Fruit fly (Drosophila melanogaster) whole organism, embryonic: ENCODE results near the gene CG7945.

Source experiments
- ATbp ChIP-seq: fragments of 200-800 bp; sonication (Bioruptor generic); optimal IDR thresholded peaks from 2 replicates; lab custom pipeline; 2017; ENCODE audit warnings: missing biosample characterization, mild to moderate bottlenecking, missing genetic modification characterization, missing genetic modification reagents
- Antp ChIP-seq: fragments of 200-800 bp; sonication (Bioruptor generic); optimal IDR thresholded peaks from 3 replicates; lab custom pipeline; 2016; ENCODE audit warnings: missing biosample characterization, missing genetic modification characterization
- CG13287 ChIP-seq: fragments of 200-800 bp; sonication (Bioruptor generic); IDR thresholded peaks from 2 replicates; pipeline ENCODE4 v1.3.6; 2022; ENCODE audit warnings: missing biosample characterization, missing genetic modification characterization; ENCODE audit not compliant: partially characterized antibody
- CG13424 ChIP-seq: fragments of 200-800 bp; sonication (Bioruptor generic); optimal IDR thresholded peaks from 2 replicates; lab custom pipeline; 2019; ENCODE audit warnings: missing biosample characterization, mild to moderate bottlenecking, missing genetic modification characterization, moderate library complexity
- CG14860 ChIP-seq: fragments of 200-800 bp; sonication (Bioruptor generic); IDR thresholded peaks from 3 replicates; pipeline ENCODE4 v1.3.6; 2022; ENCODE audit warnings: missing biosample characterization, missing genetic modification characterization; ENCODE audit not compliant: partially characterized antibody
- CG15601 ChIP-seq: fragments of 200-800 bp; sonication (Bioruptor generic); optimal IDR thresholded peaks from 3 replicates; lab custom pipeline; 2019; ENCODE audit warnings: missing biosample characterization, mild to moderate bottlenecking, missing genetic modification characterization, moderate library complexity
- CG2129 ChIP-seq: fragments of 200-800 bp; sonication (Bioruptor generic); IDR thresholded peaks from 2 replicates; pipeline ENCODE4 v1.3.6; 2022; ENCODE audit warnings: missing biosample characterization, missing genetic modification characterization; ENCODE audit not compliant: partially characterized antibody
- CG2678 ChIP-seq: fragments of 200-800 bp; sonication (Bioruptor generic); optimal IDR thresholded peaks from 3 replicates; lab custom pipeline; 2019; ENCODE audit warnings: missing biosample characterization, mild to moderate bottlenecking, missing genetic modification characterization, moderate library complexity
- CG3281 ChIP-seq: fragments of 200-800 bp; sonication (Bioruptor generic); optimal IDR thresholded peaks from 3 replicates; lab custom pipeline; 2017; ENCODE audit warnings: missing biosample characterization, mild to moderate bottlenecking, missing genetic modification characterization
- CG42726 ChIP-seq: fragments of 200-800 bp; sonication (Bioruptor generic); IDR thresholded peaks from 2 replicates; pipeline ENCODE4 v1.3.6; 2022; ENCODE audit warnings: missing biosample characterization, missing genetic modification characterization; ENCODE audit not compliant: partially characterized antibody
- CG4360 ChIP-seq: fragments of 200-800 bp; sonication (Bioruptor generic); IDR thresholded peaks from 2 replicates; pipeline ENCODE4 v1.3.6; 2022; ENCODE audit warnings: missing biosample characterization, missing genetic modification characterization
- CG4424 ChIP-seq: fragments of 200-800 bp; sonication (Bioruptor generic); optimal IDR thresholded peaks from 3 replicates; lab custom pipeline; 2016; ENCODE audit warnings: missing biosample characterization, missing genetic modification characterization
- CG4820 ChIP-seq: fragments of 200-800 bp; sonication (Bioruptor generic); optimal IDR thresholded peaks from 3 replicates; lab custom pipeline; 2016; ENCODE audit warnings: missing biosample characterization, missing genetic modification characterization
- CG5953 ChIP-seq: fragments of 200-800 bp; sonication (Bioruptor generic); IDR thresholded peaks from 2 replicates; pipeline ENCODE4 v1.3.6; 2022; ENCODE audit warnings: missing biosample characterization, missing genetic modification characterization
- CG6813 ChIP-seq: fragments of 200-800 bp; sonication (Bioruptor generic); optimal IDR thresholded peaks from 2 replicates; lab custom pipeline; 2017; ENCODE audit warnings: missing biosample characterization, missing genetic modification characterization, mild to moderate bottlenecking, moderate library complexity, missing genetic modification reagents
- CG9609 ChIP-seq: fragments of 200-800 bp; sonication (Bioruptor generic); optimal IDR thresholded peaks from 3 replicates; lab custom pipeline; 2016; ENCODE audit warnings: missing biosample characterization, missing genetic modification characterization
- CG9932 ChIP-seq: fragments of 200-800 bp; sonication (Bioruptor generic); IDR thresholded peaks from 2 replicates; pipeline ENCODE4 v1.3.6; 2022; ENCODE audit warnings: missing biosample characterization, missing genetic modification characterization
- CTCF ChIP-seq: fragments of 200-800 bp; sonication (Bioruptor generic); optimal IDR thresholded peaks from 2 replicates; lab custom pipeline; 2017; ENCODE audit warnings: missing biosample characterization, mild to moderate bottlenecking, missing genetic modification characterization, moderate library complexity
- Drgx ChIP-seq: fragments of 200-800 bp; sonication (Bioruptor generic); IDR thresholded peaks from 2 replicates; pipeline ENCODE4 v1.3.6; 2022; ENCODE audit warnings: missing biosample characterization, missing genetic modification characterization
- E2f1 ChIP-seq: fragments of 200-800 bp; sonication (Bioruptor generic); IDR thresholded peaks from 2 replicates; pipeline ENCODE4 v1.3.6; 2022; ENCODE audit warnings: missing biosample characterization, missing genetic modification characterization
- Ets65A ChIP-seq: fragments of 200-800 bp; sonication (Bioruptor generic); peaks from one replicate; lab custom pipeline; 2016; ENCODE audit warnings: missing biosample characterization, missing genetic modification characterization
- Hr51 ChIP-seq, 2 experiments: fragments of 200-800 bp; sonication (Bioruptor generic); optimal IDR thresholded peaks; 2 replicates in 1 of 2; 3 replicates in 1 of 2; lab custom pipeline; 2016 to 2018; ENCODE audit warnings: missing biosample characterization in 2 of 2, missing genetic modification characterization in 2 of 2, mild to moderate bottlenecking in 1 of 2, moderate library complexity in 1 of 2
- Hr78 ChIP-seq, 2 experiments: fragments of 200-800 bp in 1 of 2; fragments of >200 bp in 1 of 2; sonication (Bioruptor generic) in 1 of 2; optimal IDR thresholded peaks; 2 replicates each; lab custom pipeline; 2017 to 2019; ENCODE audit warnings: missing biosample characterization in 2 of 2, missing genetic modification characterization in 2 of 2, mild to moderate bottlenecking in 1 of 2, moderate library complexity in 1 of 2
- Mad ChIP-seq: fragments of 200-800 bp; sonication (Bioruptor generic); optimal IDR thresholded peaks from 2 replicates; lab custom pipeline; 2016; ENCODE audit warnings: missing biosample characterization, missing genetic modification characterization
- Meics ChIP-seq: fragments of 200-800 bp; sonication (Bioruptor generic); optimal IDR thresholded peaks from 2 replicates; lab custom pipeline; 2017; ENCODE audit warnings: missing biosample characterization, mild to moderate bottlenecking, missing genetic modification characterization
- Mes4 ChIP-seq: fragments of 200-800 bp; sonication (Bioruptor generic); optimal IDR thresholded peaks from 2 replicates; lab custom pipeline; 2016; ENCODE audit warnings: missing biosample characterization, missing genetic modification characterization
- NfI ChIP-seq: fragments of 200-800 bp; sonication (Bioruptor generic); optimal IDR thresholded peaks from 3 replicates; lab custom pipeline; 2018; ENCODE audit warnings: missing biosample characterization, mild to moderate bottlenecking, missing genetic modification characterization, moderate library complexity
- Pdp1 ChIP-seq, 2 experiments: fragments of 200-800 bp; sonication (Bioruptor generic); optimal IDR thresholded peaks; 3 replicates each; lab custom pipeline; 2016; ENCODE audit warnings: missing biosample characterization in 2 of 2, missing genetic modification characterization in 2 of 2, mild to moderate bottlenecking in 1 of 2, moderate library complexity in 1 of 2
- Poxn ChIP-seq: fragments of 200-800 bp; sonication (Bioruptor generic); IDR thresholded peaks from 2 replicates; pipeline ENCODE4 v1.3.6; 2022; ENCODE audit warnings: missing biosample characterization, missing genetic modification characterization
- Sox102F ChIP-seq: fragments of 200-800 bp; sonication (Bioruptor generic); optimal IDR thresholded peaks from 2 replicates; lab custom pipeline; 2018; ENCODE audit warnings: missing biosample characterization, mild to moderate bottlenecking, missing genetic modification characterization, moderate library complexity
- Xrp1 ChIP-seq: fragments of 200-800 bp; sonication (Bioruptor generic); IDR thresholded peaks from 2 replicates; pipeline ENCODE4 v1.3.6; 2022; ENCODE audit warnings: missing biosample characterization, missing genetic modification characterization
- ato ChIP-seq: fragments of 200-800 bp; sonication (Bioruptor generic); IDR thresholded peaks from 2 replicates; pipeline ENCODE4 v1.3.6; 2022; ENCODE audit warnings: missing biosample characterization, missing genetic modification characterization; ENCODE audit not compliant: partially characterized antibody
- bcd ChIP-seq: fragments of 200-800 bp; sonication (Bioruptor generic); optimal IDR thresholded peaks from 2 replicates; lab custom pipeline; 2017; ENCODE audit warnings: missing biosample characterization, mild to moderate bottlenecking, missing genetic modification characterization
- bigmax ChIP-seq: fragments of 200-800 bp; sonication (Bioruptor generic); optimal IDR thresholded peaks from 2 replicates; lab custom pipeline; 2018; ENCODE audit warnings: missing biosample characterization, mild to moderate bottlenecking, missing genetic modification characterization
- btn ChIP-seq: fragments of 200-800 bp; sonication (Bioruptor generic); optimal IDR thresholded peaks from 2 replicates; lab custom pipeline; 2016; ENCODE audit warnings: missing biosample characterization, missing genetic modification characterization
- klu ChIP-seq: fragments of 200-800 bp; sonication (Bioruptor generic); IDR thresholded peaks from 2 replicates; pipeline ENCODE4 v1.3.6; 2022; ENCODE audit warnings: missing biosample characterization, missing genetic modification characterization
- lab ChIP-seq: fragments of 200-800 bp; sonication (Bioruptor generic); optimal IDR thresholded peaks from 3 replicates; lab custom pipeline; 2017; ENCODE audit warnings: missing biosample characterization, missing genetic modification characterization, mild to moderate bottlenecking, moderate library complexity, missing genetic modification reagents
- odd ChIP-seq: fragments of 200-800 bp; sonication (Bioruptor generic); optimal IDR thresholded peaks from 2 replicates; lab custom pipeline; 2017; ENCODE audit warnings: missing biosample characterization, mild to moderate bottlenecking, missing genetic modification characterization
- sd ChIP-seq: fragments of 200-800 bp; sonication (Bioruptor generic); optimal IDR thresholded peaks from 3 replicates; lab custom pipeline; 2018; ENCODE audit warnings: missing biosample characterization, mild to moderate bottlenecking, missing genetic modification characterization, moderate library complexity
- sens ChIP-seq: fragments of 200-800 bp; sonication (Bioruptor generic); peaks from one replicate; lab custom pipeline; 2016; ENCODE audit warnings: missing biosample characterization, missing genetic modification characterization
- sisA ChIP-seq: fragments of 200-800 bp; sonication (Bioruptor generic); IDR thresholded peaks from 2 replicates; pipeline ENCODE4 v1.3.6; 2022; ENCODE audit warnings: missing biosample characterization, missing genetic modification characterization
- slp2 ChIP-seq: fragments of 200-800 bp; sonication (Bioruptor generic); optimal IDR thresholded peaks from 2 replicates; lab custom pipeline; 2016; ENCODE audit warnings: missing biosample characterization, missing genetic modification characterization
- sqz ChIP-seq: fragments of 200-800 bp; sonication (Bioruptor generic); optimal IDR thresholded peaks from 3 replicates; lab custom pipeline; 2018; ENCODE audit warnings: missing biosample characterization, mild to moderate bottlenecking, missing genetic modification characterization
- toy ChIP-seq: fragments of 200-800 bp; sonication (Bioruptor generic); IDR thresholded peaks from 2 replicates; pipeline ENCODE4 v1.3.6; 2022; ENCODE audit warnings: missing biosample characterization, missing genetic modification characterization
- unpg ChIP-seq: fragments of 200-800 bp; sonication (Bioruptor generic); optimal IDR thresholded peaks from 3 replicates; lab custom pipeline; 2018; ENCODE audit warnings: missing biosample characterization, mild to moderate bottlenecking, missing genetic modification characterization, moderate library complexity
- vfl ChIP-seq: fragments of 200-800 bp; sonication (Bioruptor generic); optimal IDR thresholded peaks from 2 replicates; lab custom pipeline; 2016; ENCODE audit warnings: missing biosample characterization, missing genetic modification characterization

Gene CG7945

DNA sequence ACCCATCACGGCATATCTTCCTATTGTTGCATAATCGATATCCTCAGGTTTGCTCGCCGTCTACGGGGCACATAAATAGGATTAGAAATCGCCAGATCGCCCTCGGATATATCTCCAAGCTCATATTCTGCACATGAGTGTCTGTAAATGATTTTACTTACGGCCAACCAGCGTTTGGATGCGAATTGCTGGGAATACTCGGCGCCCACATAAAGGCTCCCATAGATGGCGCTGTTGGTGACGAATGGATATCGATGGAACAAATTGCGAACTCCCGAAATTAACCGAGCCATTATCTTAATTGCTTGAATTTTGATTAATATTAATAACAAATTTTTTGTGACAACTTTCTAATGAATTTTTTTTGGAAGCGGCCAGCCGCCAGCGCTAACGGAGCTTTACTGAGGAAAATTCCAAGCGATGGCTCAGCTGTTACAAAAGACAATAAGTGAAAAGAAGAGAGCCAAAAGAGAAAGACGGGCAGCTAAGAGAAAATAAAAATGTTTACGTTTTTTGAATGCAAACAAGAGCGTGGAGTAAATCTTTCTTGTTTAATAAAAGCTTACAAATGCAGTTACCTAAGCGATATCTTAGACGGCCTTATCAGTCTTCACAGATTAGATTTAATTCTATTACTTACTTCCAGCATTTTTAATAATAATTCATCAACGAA lies 29.2 kb downstream of the CG7945 start (continued):
- TF ChIP-seq sqz (GFP tag; lab: Kevin White, UChicago) (peak; percentile 38), CG13424 (tag; lab: Kevin White, UChicago) (no peak), sd (tag; lab: Kevin White, UChicago) (peak; percentile 49), CG15601 (tag; lab: Kevin White, UChicago) (peak; percentile 20), lab (GFP tag; lab: Kevin White, UChicago) (peak; percentile 25), CG9609 (GFP tag; lab: Kevin White, UChicago) (no peak), ATbp (GFP tag; lab: Kevin White, UChicago) (peak; percentile 35), CG2678 (peak; percentile 20), CTCF (GFP tag; lab: Kevin White, UChicago) (peak; percentile 88)

- TF ChIP-seq klu, result no peak
- TF ChIP-seq Meics (GFP tag; lab: Kevin White, UChicago), result peak; percentile 8
- TF ChIP-seq Mad, result no peak
- no peak for TF ChIP-seq Antp
- TF ChIP-seq sens (GFP tag; lab: Kevin White, UChicago), result no peak
- TF ChIP-seq bigmax (GFP tag; lab: Kevin White, UChicago), result no peak
- TF ChIP-seq CG6813, result peak; percentile 35
- no peak for TF ChIP-seq CG42726
- peak; percentile 50 for TF ChIP-seq CG4820 (GFP tag; lab: Kevin White, UChicago)
- TF ChIP-seq CG14860 (GFP tag; lab: Robert Waterston, UW), result no peak
- TF ChIP-seq btn, result no peak
- no peak for TF ChIP-seq slp2
- TF ChIP-seq CG2129 (GFP tag; lab: Robert Waterston, UW), result no peak
- peak; percentile 34 for TF ChIP-seq bcd
- TF ChIP-seq CG5953 (GFP tag; lab: Robert Waterston, UW), result no peak
- TF ChIP-seq Xrp1 (GFP tag; lab: Robert Waterston, UW), result 0 out of 2 replicates have a peak, but pooled peaks have one; percentile 11
- peak; percentile 37; the same call in 1 of the 2 replicates for TF ChIP-seq CG9932 (GFP tag; lab: Robert Waterston, UW)
- TF ChIP-seq sisA, result peak; percentile 43; the same call in 1 of the 2 replicates
- no peak for TF ChIP-seq Mes4 (GFP tag; lab: Kevin White, UChicago)
- peak in 1 of 2 experiments; percentile 0 for TF ChIP-seq Pdp1 (GFP tag; optimal IDR thresholded peaks at IDR 0.05; lab: Kevin White, UChicago)
- peak; percentile 21; the same call in 1 of the 2 replicates for TF ChIP-seq CG13287 (GFP tag; lab: Robert Waterston, UW)
- peak; percentile 34; the same call in 1 of the 2 replicates for TF ChIP-seq E2f1
- no peak for TF ChIP-seq Drgx
- TF ChIP-seq CG4424 (GFP tag; lab: Kevin White, UChicago), result peak; percentile 29
- peak; percentile 54 for TF ChIP-seq CG3281 (GFP tag; lab: Kevin White, UChicago)
- no peak for TF ChIP-seq toy
- TF ChIP-seq Hr51 (GFP tag; optimal IDR thresholded peaks at IDR 0.05; lab: Kevin White, UChicago), result peak in 1 of 2 experiments; percentile 27
- TF ChIP-seq odd (GFP tag; lab: Kevin White, UChicago), result peak; percentile 5
- peak in 1 of 2 experiments; percentile 25 for TF ChIP-seq Hr78 (GFP tag; optimal IDR thresholded peaks at IDR 0.05; lab: Kevin White, UChicago)
- no peak for TF ChIP-seq vfl (GFP tag; lab: Kevin White, UChicago)
- peak; percentile 13 for TF ChIP-seq unpg (GFP tag; lab: Kevin White, UChicago)
- peak; percentile 42 for TF ChIP-seq Sox102F (GFP tag; lab: Kevin White, UChicago)
- no peak for TF ChIP-seq Poxn (GFP tag; lab: Robert Waterston, UW)
- TF ChIP-seq ato, result no peak
- TF ChIP-seq CTCF (GFP tag; lab: Kevin White, UChicago), result no peak
- peak; percentile 30 for TF ChIP-seq Ets65A (GFP tag; lab: Kevin White, UChicago)
- TF ChIP-seq CG4360 (GFP tag; lab: Robert Waterston, UW), result no peak
- no peak for TF ChIP-seq NfI (GFP tag; lab: Kevin White, UChicago)
Observed at dm6 chr3L:15493886-15494598, 29.9 kb downstream of the CG7945 start.
